Fruit fly (Drosophila melanogaster) whole organism, prepupa: ENCODE data around the gene zen2.

Experiments used
- Blimp-1 ChIP-seq: fragments of 200-800 bp; sonication (Bioruptor generic); optimal IDR thresholded peaks from 3 replicates; lab custom pipeline; 2017; ENCODE audit warnings: missing biosample characterization, missing genetic modification characterization, mild to moderate bottlenecking, moderate library complexity, missing genetic modification reagents
- CG10631 ChIP-seq: fragments of 200-800 bp; sonication (Bioruptor generic); optimal IDR thresholded peaks from 2 replicates; lab custom pipeline; 2016; ENCODE audit warnings: missing biosample characterization, missing genetic modification characterization
- CG10669 ChIP-seq: fragments of 200-800 bp; sonication (Bioruptor generic); optimal IDR thresholded peaks from 3 replicates; lab custom pipeline; 2018; ENCODE audit warnings: missing biosample characterization, mild to moderate bottlenecking, missing genetic modification characterization, moderate library complexity
- CG11294 ChIP-seq: fragments of 200-800 bp; sonication (Bioruptor generic); IDR thresholded peaks from 2 replicates; pipeline ENCODE4 v1.3.6; 2022; ENCODE audit warnings: missing biosample characterization, missing genetic modification characterization
- CG11762 ChIP-seq: fragments of 200-800 bp; sonication (Bioruptor generic); optimal IDR thresholded peaks from 3 replicates; lab custom pipeline; 2016; ENCODE audit warnings: missing biosample characterization, missing genetic modification characterization; ENCODE audit not compliant: insufficient read depth
- CG11902 ChIP-seq: fragments of 200-800 bp; sonication (Bioruptor generic); optimal IDR thresholded peaks from 3 replicates; lab custom pipeline; 2016; ENCODE audit warnings: missing biosample characterization, missing genetic modification characterization
- CG16779 ChIP-seq: fragments of 200-800 bp; sonication (Bioruptor generic); optimal IDR thresholded peaks from 3 replicates; lab custom pipeline; 2017; ENCODE audit warnings: missing biosample characterization, mild to moderate bottlenecking, missing genetic modification characterization
- CG32006 ChIP-seq: fragments of 200-800 bp; sonication (Bioruptor generic); optimal IDR thresholded peaks from 3 replicates; lab custom pipeline; 2017; ENCODE audit warnings: missing biosample characterization, mild to moderate bottlenecking, missing genetic modification characterization
- CG34406 ChIP-seq: fragments of 200-800 bp; sonication (Bioruptor generic); optimal IDR thresholded peaks from 3 replicates; lab custom pipeline; 2016; ENCODE audit warnings: missing biosample characterization, missing genetic modification characterization
- CG3919 ChIP-seq: fragments of 200-800 bp; sonication (Bioruptor generic); optimal IDR thresholded peaks from 3 replicates; lab custom pipeline; 2016; ENCODE audit warnings: missing biosample characterization, missing genetic modification characterization
- CG4318 ChIP-seq: fragments of 200-800 bp; sonication (Bioruptor generic); optimal IDR thresholded peaks from 3 replicates; lab custom pipeline; 2017; ENCODE audit warnings: missing biosample characterization, mild to moderate bottlenecking, missing genetic modification characterization
- CG6808 ChIP-seq: fragments of 200-800 bp; sonication (Bioruptor generic); optimal IDR thresholded peaks from 3 replicates; lab custom pipeline; 2017; ENCODE audit warnings: missing biosample characterization, missing genetic modification characterization, mild to moderate bottlenecking, moderate library complexity, missing genetic modification reagents
- CG7368 ChIP-seq: fragments of 200-800 bp; sonication (Bioruptor generic); optimal IDR thresholded peaks from 3 replicates; lab custom pipeline; 2016; ENCODE audit warnings: missing biosample characterization, missing genetic modification characterization
- CG8319 ChIP-seq: fragments of 200-800 bp; sonication (Bioruptor generic); optimal IDR thresholded peaks from 3 replicates; lab custom pipeline; 2016; ENCODE audit warnings: missing biosample characterization, missing genetic modification characterization
- CG8632 ChIP-seq: fragments of 200-800 bp; sonication (Bioruptor generic); optimal IDR thresholded peaks from 3 replicates; lab custom pipeline; 2016; ENCODE audit warnings: missing biosample characterization, missing genetic modification characterization
- Eip75B ChIP-seq: fragments of 200-800 bp; sonication (Bioruptor generic); optimal IDR thresholded peaks from 3 replicates; lab custom pipeline; 2016; ENCODE audit warnings: missing biosample characterization, missing genetic modification characterization
- Eip78C ChIP-seq: fragments of 200-800 bp; sonication (Bioruptor generic); peaks from one replicate; lab custom pipeline; 2016; ENCODE audit warnings: missing biosample characterization, missing genetic modification characterization
- Eip93F ChIP-seq: fragments of 200-800 bp; sonication (Bioruptor generic); optimal IDR thresholded peaks from 2 replicates; lab custom pipeline; 2016; ENCODE audit warnings: missing biosample characterization, mild to moderate bottlenecking, missing genetic modification characterization
- Ets96B ChIP-seq: fragments of 200-800 bp; optimal IDR thresholded peaks from 2 replicates; lab custom pipeline; 2019; ENCODE audit warnings: missing biosample characterization, mild to moderate bottlenecking, missing genetic modification characterization, moderate library complexity
- Gug ChIP-seq: fragments of 200-800 bp; sonication (Bioruptor generic); IDR thresholded peaks from 2 replicates; pipeline ENCODE4 v1.3.6; 2022; ENCODE audit warnings: missing biosample characterization, missing genetic modification characterization
- Hr39 ChIP-seq: fragments of 200-800 bp; sonication (Bioruptor generic); optimal IDR thresholded peaks from 2 replicates; lab custom pipeline; 2016; ENCODE audit warnings: missing biosample characterization, missing genetic modification characterization
- Hr4 ChIP-seq: fragments of 200-800 bp; sonication (Bioruptor generic); optimal IDR thresholded peaks from 3 replicates; lab custom pipeline; 2016; ENCODE audit warnings: missing biosample characterization, missing genetic modification characterization
- Met ChIP-seq: fragments of 200-800 bp; sonication (Bioruptor generic); optimal IDR thresholded peaks from 3 replicates; lab custom pipeline; 2016; ENCODE audit warnings: missing biosample characterization, missing genetic modification characterization
- OdsH ChIP-seq: fragments of 200-800 bp; sonication (Bioruptor generic); optimal IDR thresholded peaks from 3 replicates; lab custom pipeline; 2016; ENCODE audit warnings: missing biosample characterization, missing genetic modification characterization
- Sox102F ChIP-seq: fragments of 200-800 bp; sonication (Bioruptor generic); optimal IDR thresholded peaks from 2 replicates; lab custom pipeline; 2016; ENCODE audit warnings: missing biosample characterization, mild to moderate bottlenecking, missing genetic modification characterization
- achi ChIP-seq: fragments of 200-800 bp; sonication (Bioruptor generic); optimal IDR thresholded peaks from 3 replicates; lab custom pipeline; 2016; ENCODE audit warnings: missing biosample characterization, missing genetic modification characterization
- acj6 ChIP-seq: fragments of 200-800 bp; sonication (Bioruptor generic); optimal IDR thresholded peaks from 3 replicates; lab custom pipeline; 2016; ENCODE audit warnings: missing biosample characterization, missing genetic modification characterization
- cyc ChIP-seq: fragments of 200-800 bp; sonication (Bioruptor generic); optimal IDR thresholded peaks from 3 replicates; lab custom pipeline; 2016; ENCODE audit warnings: missing biosample characterization, missing genetic modification characterization
- fkh ChIP-seq: fragments of 200-800 bp; sonication (Bioruptor generic); optimal IDR thresholded peaks from 3 replicates; lab custom pipeline; 2017; ENCODE audit warnings: missing biosample characterization, mild to moderate bottlenecking, missing genetic modification characterization, moderate library complexity
- pdm3 ChIP-seq: fragments of 200-800 bp; sonication (Bioruptor generic); optimal IDR thresholded peaks from 3 replicates; lab custom pipeline; 2016; ENCODE audit warnings: missing biosample characterization, missing genetic modification characterization
- salr ChIP-seq, 2 experiments: fragments of 200-800 bp; sonication (Bioruptor generic); optimal IDR thresholded peaks; 3 replicates each; lab custom pipeline; 2016 to 2018; ENCODE audit warnings: missing biosample characterization in 2 of 2, missing genetic modification characterization in 2 of 2, mild to moderate bottlenecking in 1 of 2
- spab ChIP-seq: fragments of 200-800 bp; sonication (Bioruptor generic); optimal IDR thresholded peaks from 2 replicates; lab custom pipeline; 2017; ENCODE audit warnings: missing biosample characterization, mild to moderate bottlenecking, missing genetic modification characterization, missing genetic modification reagents
- ss ChIP-seq, 2 experiments: fragments of 200-800 bp; sonication (Bioruptor generic); optimal IDR thresholded peaks; 2 replicates in 1 of 2; 3 replicates in 1 of 2; lab custom pipeline; 2017 to 2018; ENCODE audit warnings: mild to moderate bottlenecking in 2 of 2, missing biosample characterization in 2 of 2, missing genetic modification characterization in 2 of 2, moderate library complexity in 1 of 2
- svp ChIP-seq: fragments of 200-800 bp; sonication (Bioruptor generic); peaks from one replicate; lab custom pipeline; 2016; ENCODE audit warnings: missing biosample characterization, missing genetic modification characterization

zen2 gene

dm6 chr3R:6726119-6726518 lies 17.8 kb downstream of the zen2 start:
- peak in 1 of 2 experiments; percentile 62 for TF ChIP-seq ss (GFP tag; optimal IDR thresholded peaks at IDR 0.05; lab: Kevin White, UChicago)
- TF ChIP-seq Ets96B (tag; lab: Kevin White, UChicago) = no peak

dm6 chr3R:6723537-6724171 lies 20.3 kb downstream of the zen2 start:
- peak; percentile 23 for TF ChIP-seq CG10669
- no peak for TF ChIP-seq Met
- TF ChIP-seq CG10631 = peak; percentile 16
- peak; percentile 58 for TF ChIP-seq svp
- peak; percentile 1 for TF ChIP-seq CG3919 (GFP tag; lab: Kevin White, UChicago)
- peak; percentile 37 for TF ChIP-seq CG32006 (GFP tag; lab: Kevin White, UChicago)
- no peak for TF ChIP-seq acj6 (GFP tag; lab: Kevin White, UChicago)
- TF ChIP-seq CG6808 (GFP tag; lab: Kevin White, UChicago) = peak; percentile 4
- TF ChIP-seq Blimp-1 (GFP tag; lab: Kevin White, UChicago) = no peak
- peak; percentile 27 for TF ChIP-seq Eip78C (GFP tag; lab: Kevin White, UChicago)
- peak; percentile 37 for TF ChIP-seq fkh (GFP tag; lab: Kevin White, UChicago)
- TF ChIP-seq spab (GFP tag; lab: Kevin White, UChicago) = no peak
- no peak for TF ChIP-seq CG16779 (tag; lab: Kevin White, UChicago)
- TF ChIP-seq Hr4 = peak; percentile 21
- TF ChIP-seq CG34406 (GFP tag; lab: Kevin White, UChicago) = no peak
- TF ChIP-seq Sox102F = no peak
- no peak for TF ChIP-seq CG11902 (GFP tag; lab: Kevin White, UChicago)
- TF ChIP-seq achi (GFP tag; lab: Kevin White, UChicago) = peak; percentile 12
- TF ChIP-seq CG8319 (GFP tag; lab: Kevin White, UChicago) = no peak
- TF ChIP-seq Hr39 (GFP tag; lab: Kevin White, UChicago) = no peak

dm6 chr3R:6708858-6709257 lies 35.1 kb downstream of the zen2 start:
- no peak for TF ChIP-seq pdm3
- no peak for TF ChIP-seq CG11762 (GFP tag; lab: Kevin White, UChicago)
- no peak for TF ChIP-seq CG8632 (GFP tag; lab: Kevin White, UChicago)
- TF ChIP-seq CG10631 = no peak
- no peak for TF ChIP-seq OdsH (GFP tag; lab: Kevin White, UChicago)
- TF ChIP-seq CG32006 (GFP tag; lab: Kevin White, UChicago) = no peak
- no peak for TF ChIP-seq CG34406 (GFP tag; lab: Kevin White, UChicago)
- TF ChIP-seq Hr39 (GFP tag; lab: Kevin White, UChicago) = no peak
- no peak for TF ChIP-seq salr (GFP tag; optimal IDR thresholded peaks at IDR 0.05; lab: Kevin White, UChicago)
- TF ChIP-seq CG3919 (GFP tag; lab: Kevin White, UChicago) = no peak
- TF ChIP-seq CG10669 = no peak
- no peak for TF ChIP-seq Ets96B (tag; lab: Kevin White, UChicago)
- TF ChIP-seq Sox102F = no peak
- TF ChIP-seq cyc = no peak
- TF ChIP-seq Gug = no peak
- TF ChIP-seq ss (GFP tag; optimal IDR thresholded peaks at IDR 0.05; lab: Kevin White, UChicago) = no peak
- no peak for TF ChIP-seq achi (GFP tag; lab: Kevin White, UChicago)

dm6 chr3R:6706327-6706726 lies 37.6 kb downstream of the zen2 start:
- no peak for TF ChIP-seq spab (GFP tag; lab: Kevin White, UChicago)
- TF ChIP-seq Ets96B (tag; lab: Kevin White, UChicago) = no peak
- no peak for TF ChIP-seq Eip75B (GFP tag; lab: Kevin White, UChicago)
- no peak for TF ChIP-seq Sox102F
- no peak for TF ChIP-seq CG16779 (tag; lab: Kevin White, UChicago)
- TF ChIP-seq Hr4 = no peak
- no peak for TF ChIP-seq CG6808 (GFP tag; lab: Kevin White, UChicago)
- TF ChIP-seq Eip93F (GFP tag; lab: Kevin White, UChicago) = no peak
- no peak for TF ChIP-seq CG4318 (GFP tag; lab: Kevin White, UChicago)
- no peak for TF ChIP-seq CG10631
- TF ChIP-seq CG11902 (GFP tag; lab: Kevin White, UChicago) = no peak
- TF ChIP-seq salr (GFP tag; optimal IDR thresholded peaks at IDR 0.05; lab: Kevin White, UChicago) = no peak
- no peak for TF ChIP-seq CG7368 (GFP tag; lab: Kevin White, UChicago)
- no peak for TF ChIP-seq CG11294 (GFP tag; lab: Robert Waterston, UW)
- no peak for TF ChIP-seq Eip78C (GFP tag; lab: Kevin White, UChicago)
